Fruit fly (Drosophila melanogaster) whole organism, embryonic: ENCODE measurements around the gene SKIP.

Experiments used
- BtbVII ChIP-seq: fragments of 200-800 bp; sonication (Bioruptor generic); optimal IDR thresholded peaks from 3 replicates; lab custom pipeline; 2017; ENCODE audit warnings: missing biosample characterization, mild to moderate bottlenecking, missing genetic modification characterization
- CG10147 ChIP-seq: fragments of 200-800 bp; sonication (Bioruptor generic); optimal IDR thresholded peaks from 2 replicates; lab custom pipeline; 2019; ENCODE audit warnings: missing biosample characterization, mild to moderate bottlenecking, missing genetic modification characterization, moderate library complexity
- CG11247 ChIP-seq: fragments of 200-800 bp; sonication (Bioruptor generic); IDR thresholded peaks from 2 replicates; pipeline ENCODE4 v1.3.6; 2022; ENCODE audit warnings: missing biosample characterization, missing genetic modification characterization
- CG11504 ChIP-seq: fragments of 200-800 bp; sonication (Bioruptor generic); optimal IDR thresholded peaks from 3 replicates; lab custom pipeline; 2019; ENCODE audit warnings: missing biosample characterization, mild to moderate bottlenecking, missing genetic modification characterization, moderate library complexity
- CG1233 ChIP-seq: fragments of 200-800 bp; sonication (Bioruptor generic); optimal IDR thresholded peaks from 4 replicates; lab custom pipeline; 2018; ENCODE audit warnings: missing biosample characterization, mild to moderate bottlenecking, missing genetic modification characterization
- CG12391 ChIP-seq: fragments of 200-800 bp; sonication (Bioruptor generic); optimal IDR thresholded peaks from 3 replicates; lab custom pipeline; 2018; ENCODE audit warnings: missing biosample characterization, mild to moderate bottlenecking, missing genetic modification characterization, moderate library complexity
- CG15269 ChIP-seq: fragments of 200-800 bp; sonication (Bioruptor generic); optimal IDR thresholded peaks from 2 replicates; lab custom pipeline; 2018; ENCODE audit warnings: missing biosample characterization, mild to moderate bottlenecking, missing genetic modification characterization, moderate library complexity
- CG15479 ChIP-seq: fragments of 200-800 bp; sonication (Bioruptor generic); optimal IDR thresholded peaks from 3 replicates; lab custom pipeline; 2019; ENCODE audit warnings: missing biosample characterization, mild to moderate bottlenecking, missing genetic modification characterization, moderate library complexity
- CG17361 ChIP-seq: fragments of 200-800 bp; sonication (Bioruptor generic); IDR thresholded peaks from 3 replicates; pipeline ENCODE4 v1.3.6; 2022; ENCODE audit warnings: missing biosample characterization, missing genetic modification characterization
- CG30403 ChIP-seq: fragments of 200-800 bp; sonication (Bioruptor generic); optimal IDR thresholded peaks from 3 replicates; lab custom pipeline; 2016; ENCODE audit warnings: missing biosample characterization, missing genetic modification characterization
- CG3065 ChIP-seq: fragments of 200-800 bp; sonication (Bioruptor generic); optimal IDR thresholded peaks from 2 replicates; lab custom pipeline; 2016; ENCODE audit warnings: missing biosample characterization, missing genetic modification characterization
- CG3838 ChIP-seq: fragments of 200-800 bp; sonication (Bioruptor generic); optimal IDR thresholded peaks from 3 replicates; lab custom pipeline; 2016; ENCODE audit warnings: missing biosample characterization, missing genetic modification characterization
- CG3995 ChIP-seq: fragments of 200-800 bp; sonication (Bioruptor generic); optimal IDR thresholded peaks from 3 replicates; lab custom pipeline; 2016; ENCODE audit warnings: missing biosample characterization, missing genetic modification characterization
- CG9437 ChIP-seq: fragments of 200-800 bp; sonication (Bioruptor generic); optimal IDR thresholded peaks from 2 replicates; lab custom pipeline; 2018; ENCODE audit warnings: missing biosample characterization, mild to moderate bottlenecking, missing genetic modification characterization
- CkIIα-i1 ChIP-seq: fragments of 200-800 bp; sonication (Bioruptor generic); IDR thresholded peaks from 2 replicates; pipeline ENCODE4 v1.3.6; 2022; ENCODE audit warnings: missing biosample characterization, missing genetic modification characterization
- D19B ChIP-seq: fragments of 200-800 bp; sonication (Bioruptor generic); optimal IDR thresholded peaks from 2 replicates; lab custom pipeline; 2017; ENCODE audit warnings: missing biosample characterization, mild to moderate bottlenecking, missing genetic modification characterization
- Dad ChIP-seq: fragments of 200-800 bp; sonication (Bioruptor generic); optimal IDR thresholded peaks from 3 replicates; lab custom pipeline; 2016; ENCODE audit warnings: missing biosample characterization, missing genetic modification characterization
- Fer3 ChIP-seq: fragments of 200-800 bp; sonication (Bioruptor generic); optimal IDR thresholded peaks from 2 replicates; lab custom pipeline; 2018; ENCODE audit warnings: missing biosample characterization, mild to moderate bottlenecking, missing genetic modification characterization, moderate library complexity
- GATAe ChIP-seq: fragments of 200-800 bp; sonication (Bioruptor generic); conservative IDR thresholded peaks from 2 replicates; pipeline ENCODE4 v1.3.6; 2022; ENCODE audit warnings: missing biosample characterization, missing genetic modification characterization
- HLH4C ChIP-seq: fragments of 200-800 bp; sonication (Bioruptor generic); IDR thresholded peaks from 3 replicates; pipeline ENCODE4 v1.3.6; 2022; ENCODE audit warnings: missing biosample characterization, missing genetic modification characterization; ENCODE audit not compliant: partially characterized antibody
- Hr39 ChIP-seq: fragments of >200 bp; optimal IDR thresholded peaks from 2 replicates; lab custom pipeline; 2017
- Hr78 ChIP-seq, 2 experiments: fragments of 200-800 bp in 1 of 2; fragments of >200 bp in 1 of 2; sonication (Bioruptor generic) in 1 of 2; optimal IDR thresholded peaks; 2 replicates each; lab custom pipeline; 2017 to 2019; ENCODE audit warnings: missing biosample characterization in 2 of 2, missing genetic modification characterization in 2 of 2, mild to moderate bottlenecking in 1 of 2, moderate library complexity in 1 of 2
- NC2β ChIP-seq: fragments of 200-800 bp; sonication (Bioruptor generic); optimal IDR thresholded peaks from 2 replicates; lab custom pipeline; 2016; ENCODE audit warnings: missing biosample characterization, missing genetic modification characterization
- Sox102F ChIP-seq: fragments of 200-800 bp; sonication (Bioruptor generic); optimal IDR thresholded peaks from 2 replicates; lab custom pipeline; 2018; ENCODE audit warnings: missing biosample characterization, mild to moderate bottlenecking, missing genetic modification characterization, moderate library complexity
- Spps ChIP-seq: fragments of 200-800 bp; sonication (Bioruptor generic); optimal IDR thresholded peaks from 2 replicates; lab custom pipeline; 2018; ENCODE audit warnings: missing biosample characterization, mild to moderate bottlenecking, missing genetic modification characterization
- crc ChIP-seq: fragments of 200-800 bp; sonication (Bioruptor generic); optimal IDR thresholded peaks from 2 replicates; lab custom pipeline; 2016; ENCODE audit warnings: missing biosample characterization, missing genetic modification characterization
- dan ChIP-seq: fragments of 200-800 bp; sonication (Bioruptor generic); IDR thresholded peaks from 2 replicates; pipeline ENCODE4 v1.3.6; 2022; ENCODE audit warnings: missing biosample characterization, missing genetic modification characterization
- dimm ChIP-seq: fragments of 200-800 bp; sonication (Bioruptor generic); IDR thresholded peaks from 2 replicates; pipeline ENCODE4 v1.3.6; 2022; ENCODE audit warnings: missing biosample characterization, missing genetic modification characterization
- disco-r ChIP-seq: fragments of 200-800 bp; sonication (Bioruptor generic); optimal IDR thresholded peaks from 2 replicates; lab custom pipeline; 2016; ENCODE audit warnings: missing biosample characterization, missing genetic modification characterization
- ewg ChIP-seq: fragments of 200-800 bp; sonication (Bioruptor generic); optimal IDR thresholded peaks from 3 replicates; lab custom pipeline; 2017; ENCODE audit warnings: mild to moderate bottlenecking, missing biosample characterization, missing genetic modification reagents, missing genetic modification characterization
- fd96Cb ChIP-seq: fragments of 200-800 bp; sonication (Bioruptor generic); optimal IDR thresholded peaks from 2 replicates; lab custom pipeline; 2018; ENCODE audit warnings: missing biosample characterization, mild to moderate bottlenecking, missing genetic modification characterization, moderate library complexity
- gcm2 ChIP-seq: fragments of 200-800 bp; sonication (Bioruptor generic); optimal IDR thresholded peaks from 2 replicates; lab custom pipeline; 2016; ENCODE audit warnings: missing biosample characterization, missing genetic modification characterization
- grn ChIP-seq: fragments of 200-800 bp; sonication (Bioruptor generic); optimal IDR thresholded peaks from 3 replicates; lab custom pipeline; 2017; ENCODE audit warnings: missing biosample characterization, missing genetic modification characterization
- hbn ChIP-seq: fragments of 200-800 bp; sonication (Bioruptor generic); IDR thresholded peaks from 2 replicates; pipeline ENCODE4 v1.3.6; 2022; ENCODE audit warnings: missing biosample characterization, missing genetic modification characterization; ENCODE audit not compliant: partially characterized antibody
- inv ChIP-seq: fragments of 200-800 bp; sonication (Bioruptor generic); IDR thresholded peaks from 2 replicates; pipeline ENCODE4 v1.3.6; 2022; ENCODE audit warnings: missing biosample characterization, missing genetic modification characterization; ENCODE audit not compliant: partially characterized antibody
- kni ChIP-seq: fragments of 200-800 bp; sonication (Bioruptor generic); optimal IDR thresholded peaks from 3 replicates; lab custom pipeline; 2017; ENCODE audit warnings: mild to moderate bottlenecking, missing biosample characterization, missing genetic modification reagents, missing genetic modification characterization
- nmo ChIP-seq: fragments of 200-800 bp; sonication (Bioruptor generic); optimal IDR thresholded peaks from 2 replicates; lab custom pipeline; 2018; ENCODE audit warnings: missing biosample characterization, mild to moderate bottlenecking, missing genetic modification characterization, moderate library complexity
- pan ChIP-seq, 4 experiments: fragments of >200 bp in 3 of 4; fragments of 200-800 bp in 1 of 4; sonication (Bioruptor generic) in 1 of 4; optimal IDR thresholded peaks in 3 of 4; IDR thresholded peaks in 1 of 4; 2 replicates each; pipeline versions ENCODE4 v1.3.6 to Lab custom; 2017 to 2022; ENCODE audit warnings: missing biosample characterization in 2 of 4, missing genetic modification characterization in 2 of 4, mixed read lengths in 1 of 4
- phol ChIP-seq: fragments of 200-800 bp; sonication (Bioruptor generic); optimal IDR thresholded peaks from 3 replicates; lab custom pipeline; 2018; ENCODE audit warnings: missing biosample characterization, mild to moderate bottlenecking, missing genetic modification characterization, moderate library complexity
- pita ChIP-seq: fragments of 200-800 bp; sonication (Bioruptor generic); optimal IDR thresholded peaks from 2 replicates; lab custom pipeline; 2017; ENCODE audit warnings: missing biosample characterization, mild to moderate bottlenecking, missing genetic modification characterization
- pzg ChIP-seq: fragments of 200-800 bp; sonication (Bioruptor generic); optimal IDR thresholded peaks from 3 replicates; lab custom pipeline; 2018; ENCODE audit warnings: missing biosample characterization, mild to moderate bottlenecking, missing genetic modification characterization, moderate library complexity
- sd ChIP-seq: fragments of 200-800 bp; sonication (Bioruptor generic); optimal IDR thresholded peaks from 3 replicates; lab custom pipeline; 2018; ENCODE audit warnings: missing biosample characterization, mild to moderate bottlenecking, missing genetic modification characterization, moderate library complexity
- sens ChIP-seq: fragments of 200-800 bp; sonication (Bioruptor generic); peaks from one replicate; lab custom pipeline; 2016; ENCODE audit warnings: missing biosample characterization, missing genetic modification characterization
- shn ChIP-seq: fragments of 200-800 bp; sonication (Bioruptor generic); optimal IDR thresholded peaks from 3 replicates; lab custom pipeline; 2016; ENCODE audit warnings: missing biosample characterization, missing genetic modification characterization
- toy ChIP-seq: fragments of 200-800 bp; sonication (Bioruptor generic); IDR thresholded peaks from 2 replicates; pipeline ENCODE4 v1.3.6; 2022; ENCODE audit warnings: missing biosample characterization, missing genetic modification characterization
- ttk ChIP-seq: fragments of 200-800 bp; sonication (Bioruptor generic); IDR thresholded peaks from 2 replicates; pipeline ENCODE4 v2.1.2; 2022; ENCODE audit warnings: missing biosample characterization, missing genetic modification characterization
- unpg ChIP-seq: fragments of 200-800 bp; sonication (Bioruptor generic); optimal IDR thresholded peaks from 3 replicates; lab custom pipeline; 2018; ENCODE audit warnings: missing biosample characterization, mild to moderate bottlenecking, missing genetic modification characterization, moderate library complexity
- zen ChIP-seq: fragments of 200-800 bp; sonication (Bioruptor generic); optimal IDR thresholded peaks from 3 replicates; lab custom pipeline; 2018; ENCODE audit warnings: missing biosample characterization, mild to moderate bottlenecking, missing genetic modification characterization, moderate library complexity

The SKIP gene

DNA sequence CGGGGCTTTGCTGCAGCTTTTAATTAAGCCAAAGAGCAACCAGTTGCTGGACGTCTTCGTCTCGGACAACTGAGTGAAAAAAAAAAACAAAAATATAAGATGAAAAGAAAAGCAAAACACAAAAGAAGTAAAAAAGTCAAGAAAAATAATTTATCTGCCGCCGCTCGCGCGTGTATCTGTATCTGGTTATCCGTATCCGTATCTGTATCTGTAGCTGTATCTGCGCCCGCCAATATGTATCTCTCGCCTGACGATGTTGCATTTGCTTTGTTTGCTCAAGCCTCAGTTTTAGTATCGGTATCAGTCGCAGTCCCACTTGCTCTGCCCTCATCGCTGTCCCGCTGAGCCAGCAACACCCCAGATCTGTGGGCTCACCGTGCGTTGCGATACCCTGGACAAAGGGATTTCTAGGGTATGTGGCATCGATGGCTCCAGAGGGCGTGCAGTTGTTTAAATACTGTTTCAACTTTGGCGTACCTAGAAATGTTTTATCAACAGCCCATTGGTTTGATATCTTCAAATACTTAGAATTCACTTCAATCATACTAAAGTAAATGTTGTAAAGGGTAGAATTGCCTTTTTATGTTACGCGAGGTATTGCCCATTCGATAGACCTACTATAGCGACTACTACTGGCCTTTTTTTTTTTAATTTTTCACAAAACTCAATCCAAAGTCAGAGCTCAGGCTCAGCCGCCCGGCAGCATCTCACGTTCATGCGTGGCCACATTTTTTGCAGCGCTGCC is 62.0 kb downstream of the SKIP start (continued):
- TF ChIP-seq pita (GFP tag; lab: Kevin White, UChicago) (no peak), crc (GFP tag; lab: Kevin White, UChicago) (no peak), grn (GFP tag; lab: Kevin White, UChicago) (peak; percentile 82), CG3995 (GFP tag; lab: Kevin White, UChicago) (no peak), CG11247 (GFP tag; lab: Robert Waterston, UW) (no peak), Hr78 (GFP tag; optimal IDR thresholded peaks at IDR 0.05; lab: Kevin White, UChicago) (no peak), Hr39 (no peak), Spps (tag; lab: Kevin White, UChicago) (no peak), kni (GFP tag; lab: Kevin White, UChicago) (peak; percentile 29), CG10147 (GFP tag; lab: Kevin White, UChicago) (no peak), HLH4C (GFP tag; lab: Robert Waterston, UW) (no peak), shn (GFP tag; lab: Kevin White, UChicago) (no peak), phol (tag; lab: Kevin White, UChicago) (peak; percentile 23), CG11504 (tag; lab: Kevin White, UChicago) (peak; percentile 9), D19B (peak; percentile 75), toy (GFP tag; lab: Robert Waterston, UW) (no peak), unpg (GFP tag; lab: Kevin White, UChicago) (peak; percentile 27), pzg (GFP tag; lab: Kevin White, UChicago) (no peak), CG3065 (GFP tag; lab: Kevin White, UChicago) (no peak), CG17361 (GFP tag; lab: Robert Waterston, UW) (no peak), hbn (no peak), disco-r (GFP tag; lab: Kevin White, UChicago) (no peak), pan (optimal IDR thresholded peaks at IDR 0.05; lab: Kevin White, UChicago) (peak in 1 of 2 experiments; percentile 50), pan (GFP tag; optimal IDR thresholded peaks at IDR 0.05 in 1 of 2, IDR thresholded peaks at IDR 0.05 in 1 of 2) (peak in 1 of 2 experiments; percentile 48), ttk (GFP tag; lab: Robert Waterston, UW) (0 out of 2 replicates have a peak, but pooled peaks have one; percentile 36), NC2β (GFP tag; lab: Kevin White, UChicago) (no peak), CG1233 (no peak), inv (GFP tag; lab: Robert Waterston, UW) (no peak), CkIIα-i1 (GFP tag; lab: Robert Waterston, UW) (no peak), fd96Cb (tag; lab: Kevin White, UChicago) (peak; percentile 7), Dad (GFP tag; lab: Kevin White, UChicago) (no peak), CG9437 (GFP tag; lab: Kevin White, UChicago) (no peak), CG3838 (GFP tag; lab: Kevin White, UChicago) (no peak), sd (tag; lab: Kevin White, UChicago) (no peak), zen (tag; lab: Kevin White, UChicago) (peak; percentile 5), Sox102F (GFP tag; lab: Kevin White, UChicago) (peak; percentile 54), ewg (GFP tag; lab: Kevin White, UChicago) (no peak), Fer3 (tag; lab: Kevin White, UChicago) (no peak), CG30403 (GFP tag; lab: Kevin White, UChicago) (no peak), gcm2 (GFP tag; lab: Kevin White, UChicago) (no peak), dimm (GFP tag; lab: Robert Waterston, UW) (no peak), dan (no peak), CG15479 (GFP tag; lab: Kevin White, UChicago) (peak; percentile 38), nmo (peak; percentile 23), CG15269 (tag; lab: Kevin White, UChicago) (no peak), BtbVII (GFP tag; lab: Kevin White, UChicago) (no peak), CG12391 (tag; lab: Kevin White, UChicago) (peak; percentile 14), GATAe (GFP tag; lab: Robert Waterston, UW) (no peak), sens (peak; percentile 86)
